Fruit fly (Drosophila melanogaster) whole organism, wandering third instar larva: ENCODE results near the gene Fnta.

Experiments
- CG32264 ChIP-seq: fragments of 200-800 bp; sonication (Bioruptor generic); optimal IDR thresholded peaks from 2 replicates; lab custom pipeline; 2016; ENCODE audit warnings: missing biosample characterization, missing genetic modification characterization
- CG9705 ChIP-seq: fragments of 200-800 bp; sonication (Bioruptor generic); optimal IDR thresholded peaks from 2 replicates; lab custom pipeline; 2018; ENCODE audit warnings: missing biosample characterization, mild to moderate bottlenecking, missing genetic modification characterization
- Dfd ChIP-seq: fragments of >200 bp; optimal IDR thresholded peaks from 2 replicates; lab custom pipeline; 2017; ENCODE audit warnings: missing biosample characterization, missing genetic modification characterization
- Dif ChIP-seq: fragments of 200-275, 200-300 bp; sonication (Bioruptor generic); optimal IDR thresholded peaks from 2 replicates; lab custom pipeline; 2018; ENCODE audit warnings: missing biosample characterization, missing genetic modification characterization; ENCODE audit not compliant: partially characterized antibody
- GATAd ChIP-seq: sonication (Bioruptor generic); optimal IDR thresholded peaks from 2 replicates; lab custom pipeline; 2016; ENCODE audit warnings: missing biosample characterization, missing genetic modification characterization
- HLH106 ChIP-seq: fragments of 200-800 bp; optimal IDR thresholded peaks from 3 replicates; lab custom pipeline; 2019; ENCODE audit warnings: missing biosample characterization, mild to moderate bottlenecking, missing genetic modification characterization, moderate library complexity
- Hnf4 ChIP-seq: fragments of 200-800 bp; sonication (Bioruptor generic); optimal IDR thresholded peaks from 2 replicates; lab custom pipeline; 2016; ENCODE audit warnings: missing biosample characterization, mild to moderate bottlenecking, missing genetic modification characterization
- Hr83 ChIP-seq: fragments of 200-300 bp; sonication (Bioruptor generic); optimal IDR thresholded peaks from 2 replicates; lab custom pipeline; 2016; ENCODE audit warnings: missing biosample characterization, mild to moderate bottlenecking, missing genetic modification characterization, moderate library complexity; ENCODE audit not compliant: poor library complexity, severe bottlenecking
- Jra ChIP-seq: sonication (Bioruptor generic); optimal IDR thresholded peaks from 2 replicates; lab custom pipeline; 2016; ENCODE audit warnings: missing biosample characterization, missing genetic modification characterization
- Mio ChIP-seq: sonication (Bioruptor generic); optimal IDR thresholded peaks from 2 replicates; lab custom pipeline; 2016; ENCODE audit warnings: missing biosample characterization, missing genetic modification characterization
- N ChIP-seq: fragments of >200 bp; optimal IDR thresholded peaks from 2 replicates; lab custom pipeline; 2018; ENCODE audit warnings: missing biosample characterization, missing external identifiers, missing genetic modification characterization
- OdsH ChIP-seq: fragments of 200-800 bp; sonication (Bioruptor generic); optimal IDR thresholded peaks from 2 replicates; lab custom pipeline; 2016; ENCODE audit warnings: missing biosample characterization, mild to moderate bottlenecking, missing genetic modification characterization
- Rel ChIP-seq, 2 experiments: fragments of 200-800 bp; sonication (Bioruptor generic) in 1 of 2; optimal IDR thresholded peaks; 2 replicates in 1 of 2; 3 replicates in 1 of 2; lab custom pipeline; 2016 to 2019; ENCODE audit warnings: mild to moderate bottlenecking in 2 of 2, missing biosample characterization in 2 of 2, missing genetic modification characterization in 2 of 2, moderate library complexity in 1 of 2
- Sp1 ChIP-seq: fragments of 200-800 bp; sonication (Bioruptor generic); optimal IDR thresholded peaks from 3 replicates; lab custom pipeline; 2019; ENCODE audit warnings: missing biosample characterization, mild to moderate bottlenecking, missing genetic modification characterization, moderate library complexity
- Vsx2 ChIP-seq: fragments of 200-300, 225-300 bp; sonication (Bioruptor generic); optimal IDR thresholded peaks from 2 replicates; lab custom pipeline; 2018; ENCODE audit warnings: missing biosample characterization, missing genetic modification characterization; ENCODE audit not compliant: partially characterized antibody
- br ChIP-seq: fragments of 200-800 bp; sonication (Bioruptor generic); optimal IDR thresholded peaks from 2 replicates; lab custom pipeline; 2016; ENCODE audit warnings: missing biosample characterization, missing genetic modification characterization
- dl ChIP-seq, 2 experiments: fragments of 175-275, 200-275 bp in 1 of 2; fragments of 200-275 bp in 1 of 2; sonication (Bioruptor generic); optimal IDR thresholded peaks; lab custom pipeline; 2018; ENCODE audit warnings: mild to moderate bottlenecking in 2 of 2, missing biosample characterization in 2 of 2, missing genetic modification characterization in 2 of 2, moderate library complexity in 2 of 2; ENCODE audit not compliant: partially characterized antibody in 2 of 2, insufficient read depth in 1 of 2
- dmrt93B ChIP-seq: fragments of 200-800 bp; sonication (Bioruptor generic); optimal IDR thresholded peaks from 2 replicates; lab custom pipeline; 2018; ENCODE audit warnings: missing biosample characterization, mild to moderate bottlenecking, missing genetic modification characterization
- dsf ChIP-seq: sonication (Bioruptor generic); optimal IDR thresholded peaks from 2 replicates; lab custom pipeline; 2016; ENCODE audit warnings: missing biosample characterization, missing genetic modification characterization, borderline replicate concordance
- foxo ChIP-seq, 2 experiments: fragments of 200-800 bp; sonication (Bioruptor generic); optimal IDR thresholded peaks; 2 replicates in 1 of 2; 3 replicates in 1 of 2; lab custom pipeline; 2016 to 2017; ENCODE audit warnings: missing biosample characterization in 2 of 2, missing genetic modification characterization in 2 of 2
- fru ChIP-seq: fragments of 200-800 bp; sonication (Bioruptor generic); optimal IDR thresholded peaks from 3 replicates; lab custom pipeline; 2016; ENCODE audit warnings: missing biosample characterization, mild to moderate bottlenecking, missing genetic modification characterization
- h ChIP-seq: fragments of 200-800 bp; sonication (Bioruptor generic); optimal IDR thresholded peaks from 3 replicates; lab custom pipeline; 2016; ENCODE audit warnings: missing biosample characterization, mild to moderate bottlenecking, missing genetic modification characterization
- jim ChIP-seq: fragments of 175-275, 200-325 bp; sonication (Bioruptor generic); optimal IDR thresholded peaks from 2 replicates; lab custom pipeline; 2016; ENCODE audit warnings: missing biosample characterization, mild to moderate bottlenecking, missing genetic modification characterization
- lola ChIP-seq: fragments of >200 bp; optimal IDR thresholded peaks from 2 replicates; lab custom pipeline; 2017; ENCODE audit warnings: missing biosample characterization, missing genetic modification characterization
- pan ChIP-seq: fragments of >200 bp; optimal IDR thresholded peaks from 2 replicates; lab custom pipeline; 2017
- psq ChIP-seq: fragments of 200-800 bp; sonication (Bioruptor generic); optimal IDR thresholded peaks from 3 replicates; lab custom pipeline; 2017; ENCODE audit warnings: missing biosample characterization, mild to moderate bottlenecking, missing genetic modification characterization, moderate library complexity
- rgr ChIP-seq: fragments of 200-800 bp; sonication (Bioruptor generic); optimal IDR thresholded peaks from 3 replicates; lab custom pipeline; 2016; ENCODE audit warnings: missing biosample characterization, mild to moderate bottlenecking, missing genetic modification characterization
- sv ChIP-seq: fragments of 200-800 bp; sonication (Bioruptor generic); optimal IDR thresholded peaks from 3 replicates; lab custom pipeline; 2016; ENCODE audit warnings: missing biosample characterization, missing genetic modification characterization
- tai ChIP-seq: sonication (Bioruptor generic); optimal IDR thresholded peaks from 2 replicates; lab custom pipeline; 2016; ENCODE audit warnings: missing biosample characterization, missing genetic modification characterization
- woc ChIP-seq: sonication (Bioruptor generic); optimal IDR thresholded peaks from 2 replicates; lab custom pipeline; 2016; ENCODE audit warnings: missing biosample characterization, mild to moderate bottlenecking, missing genetic modification characterization

Gene Fnta

DNA sequence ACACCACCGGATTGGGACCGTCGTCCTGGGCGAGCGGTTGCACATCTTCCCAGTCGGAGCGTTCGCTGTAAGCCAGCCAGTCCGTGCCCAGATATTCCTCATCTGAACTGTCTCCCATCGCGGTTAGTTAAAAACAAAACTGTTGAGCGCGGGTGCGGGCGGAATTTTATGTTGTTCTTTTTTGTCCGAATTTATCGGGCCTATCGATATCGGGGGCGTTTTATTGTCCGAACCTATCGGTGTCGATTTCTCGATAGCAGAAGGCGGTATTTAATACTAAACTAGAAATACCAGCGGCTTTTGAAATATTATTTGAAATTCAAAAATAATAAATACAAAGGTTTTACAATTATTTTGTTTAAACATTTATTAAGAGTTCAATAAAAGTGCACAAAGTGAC lies at the start of gene Fnta:
Gene Fnta, minus strand, starts transcription at position 204 of the 400 bp plus-strand sequence.
- TF ChIP-seq br (no peak), CG9705 (no peak), dmrt93B (no peak), OdsH (GFP tag; lab: Kevin White, UChicago) (no peak)

DNA sequence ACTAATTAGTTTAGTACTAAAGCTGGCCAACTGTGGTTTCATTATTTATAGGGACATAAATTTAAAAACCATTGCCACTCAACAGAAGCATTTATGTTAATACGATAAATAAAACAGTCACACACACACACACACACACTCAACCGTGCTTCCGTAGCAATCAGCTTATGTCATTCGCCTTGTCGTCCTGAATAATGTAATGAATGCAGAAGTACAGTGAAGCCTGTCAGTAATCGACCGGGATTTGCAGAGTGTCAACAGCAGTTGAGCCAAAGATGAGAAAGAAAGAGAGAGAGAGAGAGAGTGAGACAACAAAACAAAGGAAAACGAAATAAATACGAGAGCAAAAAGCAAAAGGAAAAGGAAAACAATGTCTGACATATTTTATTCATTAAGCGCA lies 37.9 kb upstream of the Fnta start:
- TF ChIP-seq pan (lab: Kevin White, UChicago), result no peak
- no peak for TF ChIP-seq tai (GFP tag; lab: Kevin White, UChicago)
- TF ChIP-seq HLH106, result no peak
- TF ChIP-seq dmrt93B, result no peak
- no peak for TF ChIP-seq fru (GFP tag; lab: Kevin White, UChicago)
- no peak for TF ChIP-seq N (GFP tag; lab: Kevin White, UChicago)
- no peak for TF ChIP-seq Sp1 (GFP tag; lab: Kevin White, UChicago)
- TF ChIP-seq woc, result no peak
- no peak for TF ChIP-seq Vsx2
- TF ChIP-seq Dif (GFP tag; lab: Kevin White, UChicago), result no peak

DNA sequence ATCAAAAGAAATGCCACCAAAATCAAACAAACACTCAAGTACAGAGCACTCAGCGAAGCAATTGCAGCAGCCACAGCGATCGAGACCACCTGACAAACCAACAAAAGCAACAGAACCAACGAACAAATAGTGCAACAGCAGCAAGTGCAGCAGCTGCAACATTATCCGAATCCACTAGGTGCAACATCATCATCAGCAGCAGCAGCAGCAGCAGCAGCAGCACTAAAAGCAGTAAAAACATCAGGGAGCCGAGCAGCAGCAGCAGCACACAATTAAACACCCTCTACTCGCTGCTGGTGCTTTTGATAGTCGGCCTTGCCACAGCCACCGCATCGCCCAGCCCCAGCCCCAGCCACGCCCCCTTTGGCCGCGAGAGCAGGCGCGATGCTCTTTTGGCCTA lies 34.9 kb upstream of the Fnta start:
- TF ChIP-seq Dfd (GFP tag; lab: Kevin White, UChicago) (peak; percentile 85), OdsH (GFP tag; lab: Kevin White, UChicago) (no peak), lola (GFP tag; lab: Kevin White, UChicago) (no peak), dmrt93B (no peak), dsf (GFP tag; lab: Kevin White, UChicago) (no peak), N (GFP tag; lab: Kevin White, UChicago) (no peak)

DNA sequence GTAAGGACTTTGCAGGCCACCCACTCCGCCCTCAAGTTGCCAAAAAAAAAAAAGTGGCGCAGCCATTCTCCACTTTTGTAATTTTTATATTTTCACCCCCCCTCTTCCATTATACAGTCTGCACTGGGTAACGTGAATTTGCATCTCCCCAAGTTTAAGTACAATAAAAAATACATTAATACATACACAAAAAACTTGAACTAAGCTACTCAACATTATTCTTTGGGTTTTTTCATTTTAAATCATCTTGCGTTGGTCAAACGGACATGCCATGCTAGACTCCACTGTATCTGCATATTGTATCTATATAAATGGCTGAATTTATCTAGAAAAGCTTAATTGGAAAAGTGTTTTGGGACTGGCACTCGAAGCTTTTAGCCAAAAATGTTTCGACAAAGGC lies 31.0 kb upstream of the Fnta start:
- TF ChIP-seq Hnf4 (GFP tag; lab: Kevin White, UChicago) (no peak), GATAd (GFP tag; lab: Kevin White, UChicago) (no peak), sv (GFP tag; lab: Kevin White, UChicago) (no peak), N (GFP tag; lab: Kevin White, UChicago) (no peak), HLH106 (peak; percentile 18), psq (no peak), Jra (GFP tag; lab: Kevin White, UChicago) (no peak), foxo (GFP tag; optimal IDR thresholded peaks at IDR 0.05; lab: Kevin White, UChicago) (peak in 1 of 2 experiments; percentile 10)
- TF ChIP-seq, all 38 proteins: peak for 2

DNA sequence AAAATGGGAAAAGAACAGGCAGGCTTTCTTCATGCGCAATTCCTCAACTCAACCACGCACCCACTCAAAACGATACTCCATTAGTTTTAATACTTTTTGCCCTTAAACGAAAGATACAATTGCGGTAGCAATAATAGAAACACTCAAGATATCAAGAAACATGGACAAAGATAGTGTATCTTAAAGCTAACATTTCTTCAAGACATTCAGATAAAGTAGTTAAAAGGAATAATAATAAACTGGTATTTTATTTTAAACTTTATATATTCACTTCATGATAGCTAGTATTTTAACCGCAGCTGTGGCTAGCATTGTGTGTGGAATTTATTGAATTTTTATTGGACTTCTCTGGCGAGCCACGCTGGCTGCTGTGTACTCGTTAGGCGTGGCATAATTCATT lies 25.6 kb upstream of the Fnta start:
- no peak for TF ChIP-seq CG32264 (GFP tag; lab: Kevin White, UChicago)
- peak; percentile 3 for TF ChIP-seq rgr
- peak; percentile 13 for TF ChIP-seq sv (GFP tag; lab: Kevin White, UChicago)
- TF ChIP-seq dmrt93B, result no peak
- no peak for TF ChIP-seq br
- TF ChIP-seq dl (GFP tag; optimal IDR thresholded peaks at IDR 0.05; lab: Kevin White, UChicago; ENCODE audit: insufficient read depth in 1 of 2, partially characterized antibody in 2 of 2), result no peak
- no peak for TF ChIP-seq Hnf4 (GFP tag; lab: Kevin White, UChicago)
- TF ChIP-seq Sp1 (GFP tag; lab: Kevin White, UChicago), result no peak
- TF ChIP-seq HLH106, result peak; percentile 8
- TF ChIP-seq Jra (GFP tag; lab: Kevin White, UChicago), result no peak
- TF ChIP-seq Rel (GFP tag; optimal IDR thresholded peaks at IDR 0.05; lab: Kevin White, UChicago), result no peak
- TF ChIP-seq Rel (tag; optimal IDR thresholded peaks at IDR 0.05; lab: Kevin White, UChicago), result no peak
- no peak for TF ChIP-seq N (GFP tag; lab: Kevin White, UChicago)
- peak; percentile 16 for TF ChIP-seq OdsH (GFP tag; lab: Kevin White, UChicago)
- TF ChIP-seq foxo (GFP tag; optimal IDR thresholded peaks at IDR 0.05; lab: Kevin White, UChicago), result peak in 1 of 2 experiments; percentile 39
- TF ChIP-seq h (GFP tag; lab: Kevin White, UChicago), result no peak

DNA sequence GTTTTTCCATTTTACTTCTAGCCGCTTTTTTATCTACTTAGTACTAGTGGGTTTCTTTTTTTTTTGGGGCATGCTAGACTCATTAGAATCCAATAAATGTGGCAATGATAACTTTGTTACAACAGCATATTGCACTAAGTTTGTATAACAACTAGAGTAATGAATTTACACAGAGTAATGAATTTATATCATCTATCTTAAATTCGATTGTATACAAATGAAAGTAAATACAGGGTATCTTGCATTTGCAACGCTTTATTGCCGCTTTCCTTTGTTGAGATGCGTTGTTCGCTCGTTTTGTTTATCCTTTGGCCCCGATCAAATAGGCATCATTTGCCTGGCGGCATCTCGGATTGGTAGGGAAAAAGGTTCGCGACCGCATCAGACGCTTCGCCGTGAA lies 24.3 kb upstream of the Fnta start:
- TF ChIP-seq jim (GFP tag; lab: Kevin White, UChicago), result no peak
- no peak for TF ChIP-seq tai (GFP tag; lab: Kevin White, UChicago)
- no peak for TF ChIP-seq pan (lab: Kevin White, UChicago)
- TF ChIP-seq Mio, result no peak
- no peak for TF ChIP-seq h (GFP tag; lab: Kevin White, UChicago)
- no peak for TF ChIP-seq dl (GFP tag; optimal IDR thresholded peaks at IDR 0.05; lab: Kevin White, UChicago; ENCODE audit: insufficient read depth in 1 of 2, partially characterized antibody in 2 of 2)
- TF ChIP-seq sv (GFP tag; lab: Kevin White, UChicago), result no peak
- TF ChIP-seq Hr83 (GFP tag; lab: Kevin White, UChicago), result no peak
